Worm (Caenorhabditis elegans) whole organism, L3 larva: Measurements from ENCODE around the gene ins-2.

ENCODE experiments used
- R02D3.7 ChIP-seq: fragments of 150-350 bp; optimal IDR thresholded peaks from 2 replicates; lab custom pipeline; 2014; ENCODE audit warnings: missing biosample characterization, missing genetic modification characterization
- daf-12 ChIP-seq: fragments of 150-350 bp; optimal IDR thresholded peaks from 2 replicates; lab custom pipeline; 2014; ENCODE audit warnings: missing biosample characterization, missing genetic modification reagents, missing genetic modification characterization
- fos-1 ChIP-seq: fragments of 150-350 bp; optimal IDR thresholded peaks from 2 replicates; lab custom pipeline; 2014; ENCODE audit warnings: missing biosample characterization, missing genetic modification characterization
- nfya-1 ChIP-seq: sonication (generic microtip); optimal IDR thresholded peaks from 2 replicates; lab custom pipeline; 2017; ENCODE audit warnings: missing genetic modification characterization, mild to moderate bottlenecking, missing compliant biosample characterization, antibody characterized with exemption, moderate library complexity; ENCODE audit not compliant: insufficient read depth
- nhr-28 ChIP-seq: fragments of 150-350 bp; optimal IDR thresholded peaks from 2 replicates; lab custom pipeline; 2014; ENCODE audit warnings: missing biosample characterization, missing genetic modification characterization
- skn-1 ChIP-seq: fragments of 150-350 bp; optimal IDR thresholded peaks from 2 replicates; lab custom pipeline; 2014; ENCODE audit warnings: missing biosample characterization, missing genetic modification characterization
- unc-62 ChIP-seq: fragments of 150-350 bp; sonication (generic microtip); optimal IDR thresholded peaks from 4 replicates; lab custom pipeline; 2014; ENCODE audit warnings: missing biosample characterization, missing genetic modification reagents, missing genetic modification characterization
- ztf-4 ChIP-seq: fragments of 150-350 bp; optimal IDR thresholded peaks from 2 replicates; lab custom pipeline; 2014; ENCODE audit warnings: missing biosample characterization, missing genetic modification characterization

DNA sequence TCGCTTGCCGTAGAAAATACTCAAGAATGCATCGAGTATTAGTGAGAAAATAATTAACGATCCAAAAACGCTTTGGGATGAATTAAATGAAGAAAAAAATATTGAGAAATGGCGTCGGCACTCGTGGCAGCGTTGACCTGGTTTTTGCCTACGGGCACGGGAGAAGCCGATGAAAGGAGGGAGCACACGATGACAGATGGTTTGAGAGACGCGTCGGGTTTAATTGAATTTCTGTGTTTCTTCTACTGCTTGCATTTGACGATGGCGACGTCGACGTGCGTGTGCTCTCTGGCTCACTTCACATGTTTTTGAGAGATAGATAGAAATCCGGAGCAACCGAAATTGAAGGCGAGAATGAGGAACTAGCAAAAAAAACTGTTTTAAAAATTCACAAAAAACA is 37.7 kb upstream of the ins-2 start:
- no peak for TF ChIP-seq ztf-4 (tag; lab: Kevin White, UChicago)
- no peak for TF ChIP-seq skn-1 (tag; lab: Kevin White, UChicago)
- no peak for TF ChIP-seq fos-1
- TF ChIP-seq R02D3.7 (tag; lab: Kevin White, UChicago) = no peak
- no peak for TF ChIP-seq nfya-1 (tag; lab: Kevin White, UChicago)
- TF ChIP-seq unc-62 (GFP tag; lab: Kevin White, UChicago) = no peak
- no peak for TF ChIP-seq daf-12 (tag; lab: Kevin White, UChicago)
- TF ChIP-seq nhr-28 (tag; lab: Kevin White, UChicago) = no peak
